Worm (Caenorhabditis elegans): ENCODE results near the gene F22H10.3.

DNA sequence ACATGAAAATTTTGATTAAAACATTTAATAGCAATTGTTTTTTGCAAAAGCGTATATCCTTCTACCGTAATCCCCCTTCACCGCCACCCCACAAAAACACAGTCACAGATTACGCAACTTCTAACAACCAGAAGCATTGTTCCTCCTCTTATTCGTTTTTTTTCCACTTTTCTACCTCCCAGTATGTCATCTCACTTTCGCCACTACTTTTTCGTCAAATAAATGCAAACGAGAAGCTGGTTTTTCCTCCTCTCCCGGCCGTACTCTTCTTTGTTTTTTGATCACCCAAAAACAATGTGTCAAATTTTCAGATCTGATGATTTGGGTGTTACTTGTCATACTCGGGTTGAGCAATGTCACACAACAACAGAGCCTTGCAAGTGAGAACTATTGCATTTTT lies 44.5 kb downstream of the F22H10.3 start, which contains the start of gene C06G1.1:
- TF ChIP-seq athp-1 (tag; optimal IDR thresholded peaks at IDR 0.05) (no peak), tbp1 (GFP tag; optimal IDR thresholded peaks at IDR 0.05) (no peak), unc-62 (GFP tag; optimal IDR thresholded peaks at IDR 0.05) (no peak), die-1 (tag; optimal IDR thresholded peaks at IDR 0.05) (no peak), ztf-6 (GFP tag; IDR thresholded peaks at IDR 0.05) (no peak), ceh-79 (tag; optimal IDR thresholded peaks at IDR 0.05) (no peak), F22D6.2 (tag; optimal IDR thresholded peaks at IDR 0.05) (no peak), rec-8 (tag; optimal IDR thresholded peaks at IDR 0.05) (no peak), mel-28 (tag; optimal IDR thresholded peaks at IDR 0.05; ENCODE audit: borderline replicate concordance) (no peak), hmg-20 (GFP tag; IDR thresholded peaks at IDR 0.05) (no peak), C17E4.6 (GFP tag; IDR thresholded peaks at IDR 0.05) (no peak), ceh-27 (GFP tag; optimal IDR thresholded peaks at IDR 0.05) (no peak), rcor-1 (GFP tag; IDR thresholded peaks at IDR 0.05) (no peak), ztf-22 (GFP tag; optimal IDR thresholded peaks at IDR 0.05) (no peak)
